Worm (Caenorhabditis elegans) whole organism, young adult: Measurements from ENCODE around the gene fox-1.

Experiments
- C06A6.2 ChIP-seq: fragments of 200-800 bp; sonication (Bioruptor generic); conservative IDR thresholded peaks from 2 replicates; pipeline ENCODE4 v1.3.6; 2022; ENCODE audit warnings: missing genetic modification characterization, missing compliant biosample characterization
- F22D6.2 ChIP-seq: sonication (generic microtip); optimal IDR thresholded peaks from 2 replicates; lab custom pipeline; 2016; ENCODE audit warnings: mild to moderate bottlenecking, missing genetic modification characterization, missing compliant biosample characterization
- F23B12.7 ChIP-seq: sonication (generic microtip); optimal IDR thresholded peaks from 2 replicates; lab custom pipeline; 2017; ENCODE audit warnings: missing genetic modification characterization, mild to moderate bottlenecking, missing compliant biosample characterization, antibody characterized with exemption, moderate library complexity; ENCODE audit not compliant: insufficient read depth
- F57A8.1 ChIP-seq: fragments of 200-800 bp; sonication (Bioruptor generic); optimal IDR thresholded peaks from 2 replicates; lab custom pipeline; 2018; ENCODE audit warnings: mild to moderate bottlenecking, missing genetic modification characterization, moderate library complexity, missing compliant biosample characterization
- T07F8.4 ChIP-seq: sonication (generic microtip); optimal IDR thresholded peaks from 2 replicates; lab custom pipeline; 2016; ENCODE audit warnings: mild to moderate bottlenecking, missing genetic modification characterization, moderate library complexity, missing compliant biosample characterization
- Y56A3A.18 ChIP-seq: fragments of 200-800 bp; sonication (Bioruptor generic); IDR thresholded peaks from 2 replicates; pipeline ENCODE4 v1.3.6; 2022; ENCODE audit warnings: missing genetic modification reagents, missing genetic modification characterization, missing compliant biosample characterization
- cebp-1 ChIP-seq, 2 experiments: fragments of 200-800 bp in 1 of 2; sonication (Bioruptor generic) in 1 of 2; sonication (generic microtip) in 1 of 2; IDR thresholded peaks in 1 of 2; optimal IDR thresholded peaks in 1 of 2; 2 replicates each; pipeline versions ENCODE4 v1.3.6 to Lab custom; 2017 to 2022; ENCODE audit warnings: missing compliant biosample characterization in 2 of 2, missing genetic modification characterization in 2 of 2, mild to moderate bottlenecking in 1 of 2, missing genetic modification reagents in 1 of 2, moderate library complexity in 1 of 2
- ceh-58 ChIP-seq: fragments of 200-800 bp; sonication (Bioruptor generic); IDR thresholded peaks from 2 replicates; pipeline ENCODE4 v1.3.6; 2022; ENCODE audit warnings: missing genetic modification characterization, missing compliant biosample characterization
- ceh-91 ChIP-seq: fragments of 200-800 bp; sonication (Bioruptor generic); IDR thresholded peaks from 2 replicates; pipeline ENCODE4 v1.3.6; 2022; ENCODE audit warnings: missing genetic modification reagents, missing genetic modification characterization, missing compliant biosample characterization
- chd-7 ChIP-seq: sonication (generic microtip); optimal IDR thresholded peaks from 2 replicates; lab custom pipeline; 2016; ENCODE audit warnings: mild to moderate bottlenecking, missing genetic modification characterization, moderate library complexity, missing compliant biosample characterization
- die-1 ChIP-seq: sonication (generic microtip); optimal IDR thresholded peaks from 2 replicates; lab custom pipeline; 2016; ENCODE audit warnings: missing genotype, mild to moderate bottlenecking, missing genetic modification characterization, missing compliant biosample characterization
- dox-1 ChIP-seq: fragments of 200-800 bp; sonication (Bioruptor generic); IDR thresholded peaks from 2 replicates; pipeline ENCODE4 v1.3.6; 2022; ENCODE audit warnings: missing genetic modification reagents, missing genetic modification characterization, missing compliant biosample characterization
- dpl-1 ChIP-seq: fragments of 150-350 bp; optimal IDR thresholded peaks from 2 replicates; lab custom pipeline; 2014; ENCODE audit warnings: missing biosample characterization, missing genetic modification reagents, missing genetic modification characterization
- efl-1 ChIP-seq: fragments of 150-350 bp; optimal IDR thresholded peaks from 2 replicates; lab custom pipeline; 2014; ENCODE audit warnings: missing biosample characterization, missing genetic modification reagents, missing genetic modification characterization
- egl-18 ChIP-seq: fragments of 200-800 bp; sonication (Bioruptor generic); IDR thresholded peaks from 2 replicates; pipeline ENCODE4 v1.3.6; 2022; ENCODE audit warnings: missing genetic modification reagents, missing genetic modification characterization, missing compliant biosample characterization
- egl-44 ChIP-seq: fragments of 200-800 bp; sonication (Bioruptor generic); IDR thresholded peaks from 2 replicates; pipeline ENCODE4 v1.3.6; 2022; ENCODE audit warnings: missing genetic modification reagents, missing genetic modification characterization, missing compliant biosample characterization
- ets-4 ChIP-seq: fragments of 200-800 bp; sonication (Bioruptor generic); optimal IDR thresholded peaks from 2 replicates; lab custom pipeline; 2018; ENCODE audit warnings: mild to moderate bottlenecking, missing genetic modification characterization, missing compliant biosample characterization
- fkh-3 ChIP-seq: sonication (generic microtip); optimal IDR thresholded peaks from 2 replicates; lab custom pipeline; 2016; ENCODE audit warnings: mild to moderate bottlenecking, missing genetic modification characterization, missing compliant biosample characterization
- him-1 ChIP-seq: sonication (generic microtip); optimal IDR thresholded peaks from 2 replicates; lab custom pipeline; 2016; ENCODE audit warnings: missing genotype, missing genetic modification reagents, missing genetic modification characterization, missing compliant biosample characterization
- let-526 ChIP-seq: fragments of 200-800 bp; sonication (Bioruptor generic); IDR thresholded peaks from 2 replicates; pipeline ENCODE4 v1.3.6; 2022; ENCODE audit warnings: missing genetic modification reagents, missing genetic modification characterization, missing compliant biosample characterization
- lsy-27 ChIP-seq: sonication (generic microtip); optimal IDR thresholded peaks from 2 replicates; lab custom pipeline; 2017; ENCODE audit warnings: missing genetic modification characterization, mild to moderate bottlenecking, missing compliant biosample characterization, antibody characterized with exemption, missing genotype, borderline replicate concordance; ENCODE audit not compliant: insufficient read depth
- nfya-1 ChIP-seq: sonication (generic microtip); optimal IDR thresholded peaks from 2 replicates; lab custom pipeline; 2017; ENCODE audit warnings: antibody characterized with exemption, missing compliant biosample characterization, missing genetic modification characterization, borderline replicate concordance; ENCODE audit not compliant: insufficient read depth
- nhr-27 ChIP-seq: fragments of 200-800 bp; sonication (Bioruptor generic); optimal IDR thresholded peaks from 2 replicates; lab custom pipeline; 2018; ENCODE audit warnings: mild to moderate bottlenecking, missing genetic modification characterization, moderate library complexity, missing compliant biosample characterization
- sea-2 ChIP-seq: fragments of 200-800 bp; sonication (Bioruptor generic); IDR thresholded peaks from 2 replicates; pipeline ENCODE4 v1.3.6; 2022; ENCODE audit warnings: missing genetic modification characterization, missing compliant biosample characterization
- somi-1 ChIP-seq: fragments of 200-800 bp; sonication (Bioruptor generic); optimal IDR thresholded peaks from 2 replicates; lab custom pipeline; 2018; ENCODE audit warnings: mild to moderate bottlenecking, missing genetic modification characterization, missing compliant biosample characterization
- tlf-1 ChIP-seq: fragments of 200-800 bp; sonication (Bioruptor generic); optimal IDR thresholded peaks from 2 replicates; lab custom pipeline; 2018; ENCODE audit warnings: mild to moderate bottlenecking, missing genetic modification characterization, missing compliant biosample characterization
- xnd-1 ChIP-seq: sonication (generic microtip); optimal IDR thresholded peaks from 2 replicates; lab custom pipeline; 2016; ENCODE audit warnings: missing genotype, missing genetic modification reagents, missing genetic modification characterization, missing compliant biosample characterization
- zfh-2 ChIP-seq: fragments of 200-800 bp; sonication (Bioruptor generic); conservative IDR thresholded peaks from 2 replicates; pipeline ENCODE4 v1.3.6; 2022; ENCODE audit warnings: missing genetic modification reagents, missing genetic modification characterization, missing compliant biosample characterization
- ztf-18 ChIP-seq: sonication (generic microtip); optimal IDR thresholded peaks from 2 replicates; lab custom pipeline; 2016; ENCODE audit warnings: missing genotype, mild to moderate bottlenecking, missing genetic modification characterization, missing compliant biosample characterization
- ztf-25 ChIP-seq: fragments of 200-800 bp; sonication (Bioruptor generic); IDR thresholded peaks from 2 replicates; pipeline ENCODE4 v1.3.6; 2022; ENCODE audit warnings: missing genetic modification reagents, missing genetic modification characterization, missing compliant biosample characterization
- ztf-28 ChIP-seq: fragments of 200-800 bp; sonication (Bioruptor generic); IDR thresholded peaks from 2 replicates; pipeline ENCODE4 v1.3.6; 2022; ENCODE audit warnings: missing genetic modification reagents, missing genetic modification characterization, missing compliant biosample characterization

fox-1 gene

DNA sequence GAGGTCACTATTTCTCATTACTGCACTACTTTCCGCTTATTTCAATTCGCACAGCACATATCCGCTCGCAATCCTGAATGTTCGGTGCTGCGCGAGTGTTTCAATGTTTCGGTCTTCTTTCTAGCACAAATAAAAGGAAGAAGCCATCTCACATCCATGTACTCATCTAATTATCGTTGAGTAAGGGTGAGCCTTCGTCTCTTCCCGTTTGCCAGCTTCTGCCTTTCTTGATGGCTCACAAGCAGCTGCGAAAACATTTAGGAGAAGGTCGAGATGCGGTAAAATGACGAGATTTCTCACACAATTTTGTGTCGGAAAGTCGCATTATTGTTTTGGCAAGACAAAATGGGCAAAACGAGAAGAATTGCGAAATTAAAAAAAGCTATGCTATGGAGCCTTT, 4.8 kb downstream of the fox-1 start:
- no peak for TF ChIP-seq cebp-1 (GFP tag; IDR thresholded peaks at IDR 0.05; lab: Robert Waterston, UW)
- TF ChIP-seq cebp-1 (tag; optimal IDR thresholded peaks at IDR 0.05; lab: Kevin White, UChicago) = peak; percentile 10
- no peak for TF ChIP-seq let-526 (GFP tag; lab: Robert Waterston, UW)

ce11 chrX:2452716-2453115, 7.0 kb downstream of the fox-1 start:
- TF ChIP-seq F23B12.7 (tag; lab: Kevin White, UChicago) (no peak), dpl-1 (GFP tag; lab: Kevin White, UChicago) (no peak), egl-44 (no peak), ztf-25 (GFP tag; lab: Robert Waterston, UW) (no peak)

- TF ChIP-seq die-1 (tag; lab: Kevin White, UChicago) (no peak), xnd-1 (no peak), ets-4 (GFP tag; lab: Kevin White, UChicago) (no peak), ztf-28 (GFP tag; lab: Robert Waterston, UW) (no peak), dox-1 (GFP tag; lab: Robert Waterston, UW) (no peak), Y56A3A.18 (GFP tag; lab: Robert Waterston, UW) (no peak), fkh-3 (tag; lab: Kevin White, UChicago) (no peak), T07F8.4 (tag; lab: Kevin White, UChicago) (no peak), chd-7 (tag; lab: Kevin White, UChicago) (no peak), efl-1 (GFP tag; lab: Kevin White, UChicago) (no peak), lsy-27 (tag; lab: Kevin White, UChicago) (no peak)
Measured at ce11 chrX:2452297-2452696, 7.4 kb downstream of the fox-1 start.

DNA sequence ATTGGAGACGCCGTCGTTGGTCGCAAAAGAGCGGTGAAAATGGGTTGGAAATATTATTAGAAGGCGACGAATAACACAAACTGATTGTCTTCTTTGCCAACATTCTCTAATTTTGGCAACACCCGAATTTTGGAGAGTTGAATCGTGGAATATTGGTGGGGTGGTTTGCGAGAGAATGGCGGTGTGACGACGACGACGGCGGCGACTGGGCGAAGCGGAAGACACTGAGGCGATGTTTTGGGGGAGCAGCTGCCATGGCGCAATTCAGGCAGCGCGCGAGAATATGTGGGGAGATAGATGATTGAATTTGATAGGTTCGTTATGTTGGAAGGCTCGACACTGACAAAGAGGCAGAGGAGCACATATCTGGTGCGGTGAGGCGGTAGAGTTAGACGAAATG, 8.7 kb downstream of the fox-1 start:
- TF ChIP-seq nfya-1 (tag; lab: Kevin White, UChicago) = no peak
- TF ChIP-seq tlf-1 = no peak
- TF ChIP-seq zfh-2 (GFP tag; lab: Robert Waterston, UW) = peak; percentile 78
- TF ChIP-seq ztf-18 = no peak

ce11 chrX:2447214-2447613, 12.5 kb downstream of the fox-1 start:
- TF ChIP-seq egl-18 (GFP tag; lab: Robert Waterston, UW) (no peak), zfh-2 (GFP tag; lab: Robert Waterston, UW) (peak; percentile 71)

- TF ChIP-seq egl-18 (GFP tag; lab: Robert Waterston, UW) (no peak), dox-1 (GFP tag; lab: Robert Waterston, UW) (no peak), die-1 (tag; lab: Kevin White, UChicago) (no peak), ceh-91 (GFP tag; lab: Robert Waterston, UW) (no peak), ceh-58 (GFP tag; lab: Robert Waterston, UW) (no peak), F22D6.2 (tag; lab: Kevin White, UChicago) (no peak), somi-1 (GFP tag; lab: Kevin White, UChicago) (no peak), ets-4 (GFP tag; lab: Kevin White, UChicago) (no peak), ztf-28 (GFP tag; lab: Robert Waterston, UW) (no peak), F57A8.1 (GFP tag; lab: Kevin White, UChicago) (no peak), nhr-27 (tag; lab: Kevin White, UChicago) (no peak), sea-2 (GFP tag; lab: Robert Waterston, UW) (no peak), him-1 (tag; lab: Kevin White, UChicago) (no peak), C06A6.2 (no peak), lsy-27 (tag; lab: Kevin White, UChicago) (no peak)
- TF ChIP-seq, all 124 proteins: peak for 0
Measured at ce11 chrX:2446185-2446584, 13.5 kb downstream of the fox-1 start.
